Comparison of ENCODE assay signal across 6 worm cellular contexts in genomic region chrIV:1905250-1905649, ce11.
TF ChIP-seq lines count a peak whose summit lies in the region.

No protein-coding gene starts in this region.

TF ChIP-seq in whole organism, L1 larva, 84 proteins besides CTCF, POLR2A, EP300 and RAD21:
- TF ChIP-seq lin-14 (GFP tag; optimal IDR thresholded peaks at IDR 0.05; lab: Kevin White, UChicago): peak; percentile 6
- TF ChIP-seq nhr-20 (tag; optimal IDR thresholded peaks at IDR 0.05; lab: Kevin White, UChicago): no peak
- TF ChIP-seq egl-27 (tag; optimal IDR thresholded peaks at IDR 0.05; lab: Kevin White, UChicago): no peak

TF ChIP-seq in whole organism, L4 larva, 104 proteins besides CTCF, POLR2A, EP300 and RAD21:
- TF ChIP-seq set-16 (GFP tag; IDR thresholded peaks at IDR 0.05; lab: Robert Waterston, UW) (peak; percentile 71), madf-5 (GFP tag; IDR thresholded peaks at IDR 0.05; lab: Robert Waterston, UW) (no peak), lim-7 (GFP tag; IDR thresholded peaks at IDR 0.05; lab: Robert Waterston, UW) (0 out of 2 replicates have a peak, but pooled peaks have one; percentile 32), Y48G9A.11 (GFP tag; IDR thresholded peaks at IDR 0.05; lab: Robert Waterston, UW) (0 out of 2 replicates have a peak, but pooled peaks have one; percentile 20)

TF ChIP-seq in whole organism, late embryonic, 69 proteins besides CTCF, POLR2A, EP300 and RAD21 (continues in another document):
- TF ChIP-seq sdc-2 (tag; optimal IDR thresholded peaks at IDR 0.05; lab: Kevin White, UChicago) (no peak), ceh-19 (GFP tag; optimal IDR thresholded peaks at IDR 0.05; lab: Kevin White, UChicago) (peak; percentile 42), npax-4 (tag; optimal IDR thresholded peaks at IDR 0.05; lab: Kevin White, UChicago) (no peak), ceh-18 (tag; optimal IDR thresholded peaks at IDR 0.05; lab: Kevin White, UChicago) (no peak), hlh-30 (tag; optimal IDR thresholded peaks at IDR 0.05; lab: Kevin White, UChicago; ENCODE audit: insufficient read depth) (no peak), odd-2 (tag; optimal IDR thresholded peaks at IDR 0.05; lab: Kevin White, UChicago) (no peak), pha-4 (tag; optimal IDR thresholded peaks at IDR 0.05; lab: Kevin White, UChicago) (no peak), C08G9.2 (tag; optimal IDR thresholded peaks at IDR 0.05; lab: Kevin White, UChicago) (no peak), ceh-2 (tag; optimal IDR thresholded peaks at IDR 0.05; lab: Kevin White, UChicago) (no peak), C38D4.7 (GFP tag; optimal IDR thresholded peaks at IDR 0.05; lab: Kevin White, UChicago) (no peak), unc-42 (tag; optimal IDR thresholded peaks at IDR 0.05; lab: Kevin White, UChicago) (peak; percentile 14), ceh-6 (GFP tag; optimal IDR thresholded peaks at IDR 0.05; lab: Kevin White, UChicago) (no peak), lin-11 (tag; optimal IDR thresholded peaks at IDR 0.05; lab: Kevin White, UChicago) (no peak), elt-2 (tag; optimal IDR thresholded peaks at IDR 0.05; lab: Kevin White, UChicago) (no peak), pha-2 (tag; optimal IDR thresholded peaks at IDR 0.05; lab: Kevin White, UChicago) (peak; percentile 15), sox-2 (GFP tag; IDR thresholded peaks at IDR 0.05; lab: Robert Waterston, UW) (no peak), K02D7.2 (tag; optimal IDR thresholded peaks at IDR 0.05; lab: Kevin White, UChicago) (no peak), pag-3 (tag; optimal IDR thresholded peaks at IDR 0.05; lab: Kevin White, UChicago; ENCODE audit: borderline replicate concordance) (no peak), hlh-15 (tag; optimal IDR thresholded peaks at IDR 0.05; lab: Kevin White, UChicago) (no peak), T23F11.4 (GFP tag; optimal IDR thresholded peaks at IDR 0.05; lab: Kevin White, UChicago) (no peak), eyg-1 (tag; optimal IDR thresholded peaks at IDR 0.05; lab: Kevin White, UChicago) (no peak), ceh-31 (tag; optimal IDR thresholded peaks at IDR 0.05; lab: Kevin White, UChicago) (no peak)

TF ChIP-seq in whole organism, midembryonic, 9 proteins besides CTCF, POLR2A, EP300 and RAD21:
- TF ChIP-seq klf-2 (GFP tag; conservative IDR thresholded peaks at IDR 0.05; lab: Robert Waterston, UW) (no peak), flt-1 (GFP tag; IDR thresholded peaks at IDR 0.05; lab: Robert Waterston, UW) (0 out of 2 replicates have a peak, but pooled peaks have one; percentile 11)

TF ChIP-seq in whole organism, mixed stage, embryonic, 35 proteins besides CTCF, POLR2A, EP300 and RAD21:
- TF ChIP-seq sptf-1 (tag; optimal IDR thresholded peaks at IDR 0.05; lab: Kevin White, UChicago): peak; percentile 1
- no peak for TF ChIP-seq elt-3 (tag; optimal IDR thresholded peaks at IDR 0.05; lab: Kevin White, UChicago)
- TF ChIP-seq drap-1 (GFP tag; optimal IDR thresholded peaks at IDR 0.05; lab: Kevin White, UChicago): peak; percentile 39

TF ChIP-seq in whole organism, young adult, 124 proteins besides CTCF, POLR2A, EP300 and RAD21:
- TF ChIP-seq zfh-2 (GFP tag; conservative IDR thresholded peaks at IDR 0.05; lab: Robert Waterston, UW) (peak; percentile 76), dox-1 (GFP tag; IDR thresholded peaks at IDR 0.05; lab: Robert Waterston, UW) (peak; percentile 26; the same call in 1 of the 2 replicates), nhr-27 (tag; optimal IDR thresholded peaks at IDR 0.05; lab: Kevin White, UChicago) (no peak), egrh-3 (GFP tag; IDR thresholded peaks at IDR 0.05; lab: Robert Waterston, UW) (peak; percentile 10; the same call in 1 of the 2 replicates)
